Fruit fly (Drosophila melanogaster) whole organism, embryonic: Measurements from ENCODE around the gene AP-1-2beta.

Experiments
- BEAF-32 ChIP-seq: fragments of 200-800 bp; sonication (Bioruptor generic); optimal IDR thresholded peaks from 3 replicates; lab custom pipeline; 2017; ENCODE audit warnings: missing biosample characterization, missing genetic modification characterization, mild to moderate bottlenecking, moderate library complexity, missing genetic modification reagents
- CG10209 ChIP-seq: fragments of 200-800 bp; sonication (Bioruptor generic); optimal IDR thresholded peaks from 3 replicates; lab custom pipeline; 2017; ENCODE audit warnings: missing biosample characterization, mild to moderate bottlenecking, missing genetic modification characterization, missing genetic modification reagents
- CG1024 ChIP-seq: fragments of 200-800 bp; sonication (Bioruptor generic); IDR thresholded peaks from 2 replicates; pipeline ENCODE4 v1.3.6; 2022; ENCODE audit warnings: missing biosample characterization, missing genetic modification characterization
- CG10654 ChIP-seq: fragments of 200-800 bp; sonication (Bioruptor generic); optimal IDR thresholded peaks from 2 replicates; lab custom pipeline; 2016; ENCODE audit warnings: missing biosample characterization, missing genetic modification characterization
- CG11723 ChIP-seq: fragments of 200-800 bp; sonication (Bioruptor generic); optimal IDR thresholded peaks from 2 replicates; lab custom pipeline; 2017; ENCODE audit warnings: missing biosample characterization, mild to moderate bottlenecking, missing genetic modification characterization
- CG12659 ChIP-seq: fragments of 200-800 bp; sonication (Bioruptor generic); optimal IDR thresholded peaks from 3 replicates; lab custom pipeline; 2017; ENCODE audit warnings: mild to moderate bottlenecking, missing biosample characterization, missing genetic modification reagents, missing genetic modification characterization
- CG13775 ChIP-seq: fragments of 200-800 bp; sonication (Bioruptor generic); optimal IDR thresholded peaks from 3 replicates; lab custom pipeline; 2017; ENCODE audit warnings: missing biosample characterization, mild to moderate bottlenecking, missing genetic modification characterization
- CG15269 ChIP-seq: fragments of 200-800 bp; sonication (Bioruptor generic); optimal IDR thresholded peaks from 2 replicates; lab custom pipeline; 2018; ENCODE audit warnings: missing biosample characterization, mild to moderate bottlenecking, missing genetic modification characterization, moderate library complexity
- CG15479 ChIP-seq: fragments of 200-800 bp; sonication (Bioruptor generic); optimal IDR thresholded peaks from 3 replicates; lab custom pipeline; 2019; ENCODE audit warnings: missing biosample characterization, mild to moderate bottlenecking, missing genetic modification characterization, moderate library complexity
- CG1602 ChIP-seq: fragments of 200-800 bp; sonication (Bioruptor generic); optimal IDR thresholded peaks from 3 replicates; lab custom pipeline; 2016; ENCODE audit warnings: missing biosample characterization, missing genetic modification characterization
- CG18764 ChIP-seq: fragments of 200-800 bp; sonication (Bioruptor generic); optimal IDR thresholded peaks from 3 replicates; lab custom pipeline; 2016; ENCODE audit warnings: missing biosample characterization, missing genetic modification characterization
- CG2120 ChIP-seq: fragments of 200-800 bp; sonication (Bioruptor generic); optimal IDR thresholded peaks from 3 replicates; lab custom pipeline; 2016; ENCODE audit warnings: missing biosample characterization, missing genetic modification characterization
- CG3163 ChIP-seq: fragments of 200-800 bp; sonication (Bioruptor generic); optimal IDR thresholded peaks from 3 replicates; lab custom pipeline; 2016; ENCODE audit warnings: missing biosample characterization, missing genetic modification characterization
- CG4328 ChIP-seq: fragments of 200-800 bp; sonication (Bioruptor generic); optimal IDR thresholded peaks from 3 replicates; lab custom pipeline; 2017; ENCODE audit warnings: missing biosample characterization, missing genetic modification reagents, missing genetic modification characterization
- CG4617 ChIP-seq: fragments of 200-800 bp; sonication (Bioruptor generic); optimal IDR thresholded peaks from 3 replicates; lab custom pipeline; 2016; ENCODE audit warnings: missing biosample characterization, missing genetic modification characterization, borderline replicate concordance
- CG6689 ChIP-seq: fragments of 200-800 bp; sonication (Bioruptor generic); IDR thresholded peaks from 2 replicates; pipeline ENCODE4 v1.3.6; 2022; ENCODE audit warnings: missing biosample characterization, missing genetic modification characterization
- CG7839 ChIP-seq: fragments of 200-800 bp; sonication (Bioruptor generic); optimal IDR thresholded peaks from 3 replicates; lab custom pipeline; 2018; ENCODE audit warnings: missing biosample characterization, mild to moderate bottlenecking, missing genetic modification characterization, moderate library complexity
- CG9609 ChIP-seq: fragments of 200-800 bp; sonication (Bioruptor generic); optimal IDR thresholded peaks from 3 replicates; lab custom pipeline; 2016; ENCODE audit warnings: missing biosample characterization, missing genetic modification characterization
- CG9876 ChIP-seq: fragments of 200-800 bp; sonication (Bioruptor generic); optimal IDR thresholded peaks from 2 replicates; lab custom pipeline; 2016; ENCODE audit warnings: missing biosample characterization, missing genetic modification characterization
- CHES-1-like ChIP-seq: fragments of 200-800 bp; sonication (Bioruptor generic); optimal IDR thresholded peaks from 2 replicates; lab custom pipeline; 2016; ENCODE audit warnings: missing biosample characterization, missing genetic modification characterization
- CrebB ChIP-seq: fragments of 200-800 bp; sonication (Bioruptor generic); optimal IDR thresholded peaks from 3 replicates; lab custom pipeline; 2018; ENCODE audit warnings: missing biosample characterization, mild to moderate bottlenecking, missing genetic modification characterization
- Deaf1 ChIP-seq: fragments of 200-800 bp; optimal IDR thresholded peaks from 3 replicates; lab custom pipeline; 2019; ENCODE audit warnings: missing biosample characterization, mild to moderate bottlenecking, missing genetic modification characterization, moderate library complexity
- Dref ChIP-seq: fragments of 200-800 bp; sonication (Bioruptor generic); IDR thresholded peaks from 2 replicates; pipeline ENCODE4 v1.3.6; 2022; ENCODE audit warnings: missing biosample characterization, missing genetic modification characterization
- Fer2 ChIP-seq: fragments of 200-800 bp; sonication (Bioruptor generic); optimal IDR thresholded peaks from 2 replicates; lab custom pipeline; 2018; ENCODE audit warnings: missing biosample characterization, mild to moderate bottlenecking, missing genetic modification characterization, moderate library complexity
- HLH3B ChIP-seq: fragments of 200-800 bp; sonication (Bioruptor generic); IDR thresholded peaks from 2 replicates; pipeline ENCODE4 v1.3.6; 2022; ENCODE audit warnings: missing biosample characterization, missing genetic modification characterization
- Hr3 ChIP-seq: fragments of 200-800 bp; sonication (Bioruptor generic); optimal IDR thresholded peaks from 3 replicates; lab custom pipeline; 2016; ENCODE audit warnings: missing biosample characterization, missing genetic modification characterization
- Kr ChIP-seq: fragments of 200-800 bp; sonication (Bioruptor generic); optimal IDR thresholded peaks from 2 replicates; lab custom pipeline; 2017; ENCODE audit warnings: missing biosample characterization, mild to moderate bottlenecking, missing genetic modification characterization
- MBD-R2 ChIP-seq: fragments of 200-800 bp; sonication (Bioruptor generic); IDR thresholded peaks from 2 replicates; pipeline ENCODE4 v1.3.6; 2022; ENCODE audit warnings: missing biosample characterization, missing genetic modification characterization
- Optix ChIP-seq: fragments of 200-800 bp; sonication (Bioruptor generic); IDR thresholded peaks from 3 replicates; pipeline ENCODE4 v1.3.6; 2022; ENCODE audit warnings: missing biosample characterization, missing genetic modification characterization
- Rfx ChIP-seq: fragments of 200-800 bp; sonication (Bioruptor generic); IDR thresholded peaks from 2 replicates; pipeline ENCODE4 v1.3.6; 2022; ENCODE audit warnings: missing biosample characterization, missing genetic modification characterization
- Sry-δ ChIP-seq: fragments of 200-800 bp; sonication (Bioruptor generic); optimal IDR thresholded peaks from 2 replicates; lab custom pipeline; 2016; ENCODE audit warnings: missing biosample characterization, missing genetic modification characterization
- Stat92E ChIP-seq, 3 experiments: fragments of >200 bp in 2 of 3; fragments of 200-800 bp in 1 of 3; sonication (Bioruptor generic) in 1 of 3; optimal IDR thresholded peaks; 2 replicates each; lab custom pipeline; 2017 to 2019; ENCODE audit warnings: missing biosample characterization in 3 of 3, missing genetic modification characterization in 3 of 3, mild to moderate bottlenecking in 1 of 3, moderate library complexity in 1 of 3
- YL-1 ChIP-seq: fragments of 200-800 bp; sonication (Bioruptor generic); optimal IDR thresholded peaks from 3 replicates; lab custom pipeline; 2017; ENCODE audit warnings: missing biosample characterization, mild to moderate bottlenecking, missing genetic modification characterization
- ab ChIP-seq: fragments of 200-800 bp; sonication (Bioruptor generic); optimal IDR thresholded peaks from 2 replicates; lab custom pipeline; 2016; ENCODE audit warnings: missing biosample characterization, missing genetic modification characterization
- az2 ChIP-seq: fragments of 200-800 bp; sonication (Bioruptor generic); optimal IDR thresholded peaks from 3 replicates; lab custom pipeline; 2016; ENCODE audit warnings: missing biosample characterization, missing genetic modification characterization
- bab2 ChIP-seq: fragments of 200-800 bp; sonication (Bioruptor generic); optimal IDR thresholded peaks from 2 replicates; lab custom pipeline; 2016; ENCODE audit warnings: missing biosample characterization, missing genetic modification characterization
- cas ChIP-seq: fragments of 200-800 bp; sonication (Bioruptor generic); IDR thresholded peaks from 2 replicates; pipeline ENCODE4 v1.3.6; 2022; ENCODE audit warnings: missing biosample characterization, missing genetic modification characterization
- crp ChIP-seq, 2 experiments: fragments of 200-800 bp; sonication (Bioruptor generic); optimal IDR thresholded peaks; 2 replicates in 1 of 2; 3 replicates in 1 of 2; lab custom pipeline; 2017; ENCODE audit warnings: missing biosample characterization in 2 of 2, missing genetic modification characterization in 2 of 2, mild to moderate bottlenecking in 1 of 2, moderate library complexity in 1 of 2
- da ChIP-seq: fragments of 200-800 bp; sonication (Bioruptor generic); optimal IDR thresholded peaks from 2 replicates; lab custom pipeline; 2016; ENCODE audit warnings: missing biosample characterization, missing genetic modification characterization
- disco-r ChIP-seq: fragments of 200-800 bp; sonication (Bioruptor generic); optimal IDR thresholded peaks from 2 replicates; lab custom pipeline; 2016; ENCODE audit warnings: missing biosample characterization, missing genetic modification characterization
- gcm ChIP-seq: fragments of 200-800 bp; sonication (Bioruptor generic); optimal IDR thresholded peaks from 2 replicates; lab custom pipeline; 2019; ENCODE audit warnings: missing biosample characterization, mild to moderate bottlenecking, missing genetic modification characterization, moderate library complexity
- grau ChIP-seq: fragments of 200-800 bp; optimal IDR thresholded peaks from 3 replicates; lab custom pipeline; 2019; ENCODE audit warnings: missing biosample characterization, mild to moderate bottlenecking, missing genetic modification characterization, moderate library complexity
- maf-S ChIP-seq: fragments of 200-800 bp; sonication (Bioruptor generic); optimal IDR thresholded peaks from 2 replicates; lab custom pipeline; 2016; ENCODE audit warnings: missing biosample characterization, missing genetic modification characterization
- phol ChIP-seq: fragments of 200-800 bp; sonication (Bioruptor generic); optimal IDR thresholded peaks from 3 replicates; lab custom pipeline; 2018; ENCODE audit warnings: missing biosample characterization, mild to moderate bottlenecking, missing genetic modification characterization, moderate library complexity
- stc ChIP-seq: fragments of 200-800 bp; sonication (Bioruptor generic); IDR thresholded peaks from 2 replicates; pipeline ENCODE4 v1.3.6; 2022; ENCODE audit warnings: missing biosample characterization, missing genetic modification characterization
- stwl ChIP-seq: fragments of 200-800 bp; sonication (Bioruptor generic); optimal IDR thresholded peaks from 3 replicates; lab custom pipeline; 2018; ENCODE audit warnings: missing biosample characterization, mild to moderate bottlenecking, missing genetic modification characterization, moderate library complexity
- tll ChIP-seq, 2 experiments: fragments of 200-800 bp in 1 of 2; fragments of >200 bp in 1 of 2; sonication (Bioruptor generic) in 1 of 2; optimal IDR thresholded peaks; 2 replicates each; lab custom pipeline; 2017 to 2019; ENCODE audit warnings: missing biosample characterization in 2 of 2, missing genetic modification characterization in 2 of 2, mild to moderate bottlenecking in 1 of 2, moderate library complexity in 1 of 2
- trh ChIP-seq: fragments of 200-800 bp; sonication (Bioruptor generic); optimal IDR thresholded peaks from 2 replicates; lab custom pipeline; 2016; ENCODE audit warnings: missing biosample characterization, missing genetic modification characterization
- usp ChIP-seq: fragments of >200 bp; optimal IDR thresholded peaks from 2 replicates; lab custom pipeline; 2017; ENCODE audit warnings: missing biosample characterization, missing genetic modification characterization

AP-1-2beta gene

DNA sequence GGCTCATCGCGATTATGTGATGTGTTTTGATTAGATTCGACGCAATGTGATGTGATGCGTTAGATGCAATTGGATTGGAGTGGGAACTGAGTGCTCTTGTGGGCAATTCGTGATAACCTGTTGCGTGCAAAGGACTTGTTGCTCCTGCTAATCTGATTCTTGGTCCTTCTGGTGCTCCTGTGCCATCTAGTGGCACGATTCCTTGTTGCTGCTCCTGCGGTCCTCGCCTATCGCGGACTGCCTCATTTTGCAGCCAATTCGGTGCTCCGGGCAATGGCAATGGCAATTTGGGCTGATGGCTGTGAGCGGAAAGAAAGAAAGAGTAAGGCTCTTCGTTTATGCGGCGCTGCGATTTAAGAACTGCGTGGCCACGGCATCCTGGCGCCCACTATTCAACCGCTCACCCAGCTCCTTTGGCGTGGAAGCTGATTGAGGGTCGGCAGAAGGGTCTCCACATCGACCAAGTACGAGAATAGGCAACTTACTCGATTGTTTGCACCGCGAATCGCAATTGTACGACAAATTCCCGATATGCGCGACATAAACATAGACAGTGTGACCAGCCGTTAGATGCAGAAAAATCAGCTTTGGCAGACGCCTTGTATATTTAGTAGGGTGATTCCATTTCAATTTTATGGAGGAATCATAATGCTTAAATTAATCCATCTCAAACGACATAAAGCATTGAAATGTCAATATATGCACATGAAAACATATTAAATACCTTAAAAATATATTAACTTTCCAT lies 37.7 kb upstream of the AP-1-2beta start, which contains the start of gene Mer (continued):
- TF ChIP-seq CG7839 (tag; lab: Kevin White, UChicago) (peak; percentile 85), YL-1 (peak; percentile 71), Hr3 (GFP tag; lab: Kevin White, UChicago) (peak; percentile 65), cas (GFP tag; lab: Robert Waterston, UW) (peak; percentile 82), usp (GFP tag; lab: Kevin White, UChicago) (no peak), CG11723 (GFP tag; lab: Kevin White, UChicago) (peak; percentile 61), Stat92E (GFP tag; optimal IDR thresholded peaks at IDR 0.05; lab: Kevin White, UChicago) (peak in 1 of 3 experiments; percentile 42), CG13775 (GFP tag; lab: Kevin White, UChicago) (peak; percentile 86), phol (peak; percentile 81), Deaf1 (tag; lab: Kevin White, UChicago) (peak; percentile 54), bab2 (GFP tag; lab: Kevin White, UChicago) (peak; percentile 81), Dref (GFP tag; lab: Robert Waterston, UW) (0 out of 2 replicates have a peak, but pooled peaks have one; percentile 25), grau (tag; lab: Kevin White, UChicago) (peak; percentile 85), gcm (GFP tag; lab: Kevin White, UChicago) (peak; percentile 83), CG10654 (GFP tag; lab: Kevin White, UChicago) (peak; percentile 75), CG6689 (GFP tag; lab: Robert Waterston, UW) (peak; percentile 74), CG4617 (GFP tag; lab: Kevin White, UChicago) (peak; percentile 79), trh (peak; percentile 37), stc (peak; percentile 83), CG1024 (peak; percentile 49; the same call in 1 of the 2 replicates), HLH3B (GFP tag; lab: Robert Waterston, UW) (peak; percentile 83), CG4328 (GFP tag; lab: Kevin White, UChicago) (peak; percentile 74), tll (GFP tag; optimal IDR thresholded peaks at IDR 0.05; lab: Kevin White, UChicago) (no peak), Fer2 (tag; lab: Kevin White, UChicago) (peak; percentile 35), CG9876 (GFP tag; lab: Kevin White, UChicago) (peak; percentile 67), CG9609 (peak; percentile 86), CG15269 (peak; percentile 86), CrebB (tag; lab: Kevin White, UChicago) (peak; percentile 83), ab (GFP tag; lab: Kevin White, UChicago) (peak; percentile 57), az2 (GFP tag; lab: Kevin White, UChicago) (peak; percentile 67), MBD-R2 (GFP tag; lab: Robert Waterston, UW) (peak; percentile 88), disco-r (GFP tag; lab: Kevin White, UChicago) (peak; percentile 74), stwl (tag; lab: Kevin White, UChicago) (peak; percentile 59), Kr (no peak), maf-S (GFP tag; lab: Kevin White, UChicago) (peak; percentile 81), Sry-δ (GFP tag; lab: Kevin White, UChicago) (peak; percentile 55), Optix (GFP tag; lab: Robert Waterston, UW) (peak; percentile 86), CG3163 (peak; percentile 72), BEAF-32 (GFP tag; lab: Kevin White, UChicago) (peak; percentile 34), CG10209 (peak; percentile 82), CG18764 (GFP tag; lab: Kevin White, UChicago) (peak; percentile 71), da (GFP tag; lab: Kevin White, UChicago) (peak; percentile 52), CG15479 (GFP tag; lab: Kevin White, UChicago) (peak; percentile 27), CHES-1-like (GFP tag; lab: Kevin White, UChicago) (peak; percentile 80), CG12659 (GFP tag; lab: Kevin White, UChicago) (peak; percentile 90), CG1602 (GFP tag; lab: Kevin White, UChicago) (peak; percentile 64), CG2120 (peak; percentile 89), crp (GFP tag; optimal IDR thresholded peaks at IDR 0.05; lab: Kevin White, UChicago) (peak in 1 of 2 experiments; percentile 35), Rfx (peak; percentile 92)
